Fruit fly (Drosophila melanogaster): Measurements from ENCODE around the gene CG8925.

Gene CG8925

DNA sequence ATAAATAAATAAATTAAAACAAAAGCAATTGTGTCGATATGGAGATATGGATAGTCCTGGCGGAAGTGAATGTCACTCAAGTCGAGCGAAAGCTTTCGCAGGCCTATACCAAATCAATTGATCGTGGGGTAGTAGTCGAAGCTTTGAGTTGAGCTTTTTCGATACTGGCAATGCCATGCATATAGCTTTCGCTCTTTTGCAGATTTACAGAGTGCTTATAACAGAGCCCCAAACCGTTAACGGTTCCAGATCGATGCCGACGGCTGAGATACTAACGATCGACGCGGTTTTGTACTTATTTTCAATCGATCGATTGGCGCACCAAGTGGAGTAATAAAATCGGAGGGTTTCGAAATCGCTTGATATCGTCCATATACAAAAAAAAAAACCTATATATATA lies at the start of gene CG8925:
TSS of gene CG8925 (plus strand) at position 245 of the 400 bp plus-strand sequence.
- TF ChIP-seq Myc (optimal IDR thresholded peaks at IDR 0.05), result no peak
- TF ChIP-seq psq (optimal IDR thresholded peaks at IDR 0.05), result no peak
- no peak for TF ChIP-seq insv (optimal IDR thresholded peaks at IDR 0.05)
- no peak for TF ChIP-seq Sin3A (optimal IDR thresholded peaks at IDR 0.05)
- TF ChIP-seq h (optimal IDR thresholded peaks at IDR 0.05), result no peak
- TF ChIP-seq ttk (optimal IDR thresholded peaks at IDR 0.05), result no peak

DNA sequence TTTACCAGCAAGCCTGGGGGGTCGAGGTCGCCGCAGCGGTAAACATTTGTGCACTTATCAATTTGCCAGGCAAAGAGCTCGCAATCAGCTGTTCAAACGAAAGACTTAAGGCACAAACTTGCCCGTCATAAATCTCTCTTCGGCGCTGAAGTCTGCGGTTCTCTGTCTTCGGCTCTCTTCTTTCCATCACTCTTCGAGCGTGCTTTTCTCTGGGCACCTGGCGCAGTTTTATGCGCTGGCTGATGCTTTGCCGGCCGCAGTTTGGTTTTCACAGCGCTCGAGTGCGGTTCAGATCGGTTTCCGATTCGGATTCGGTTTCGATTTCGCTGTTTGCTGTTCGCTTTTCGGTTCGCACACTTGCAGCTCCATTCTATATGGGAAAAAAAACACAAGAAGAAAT lies 43.3 kb upstream of the CG8925 start:
- no peak for TF ChIP-seq Sin3A (optimal IDR thresholded peaks at IDR 0.05)
- no peak for TF ChIP-seq ttk (optimal IDR thresholded peaks at IDR 0.05)
- no peak for TF ChIP-seq psq (optimal IDR thresholded peaks at IDR 0.05)
- no peak for TF ChIP-seq Myc (optimal IDR thresholded peaks at IDR 0.05)
- no peak for TF ChIP-seq h (optimal IDR thresholded peaks at IDR 0.05)

DNA sequence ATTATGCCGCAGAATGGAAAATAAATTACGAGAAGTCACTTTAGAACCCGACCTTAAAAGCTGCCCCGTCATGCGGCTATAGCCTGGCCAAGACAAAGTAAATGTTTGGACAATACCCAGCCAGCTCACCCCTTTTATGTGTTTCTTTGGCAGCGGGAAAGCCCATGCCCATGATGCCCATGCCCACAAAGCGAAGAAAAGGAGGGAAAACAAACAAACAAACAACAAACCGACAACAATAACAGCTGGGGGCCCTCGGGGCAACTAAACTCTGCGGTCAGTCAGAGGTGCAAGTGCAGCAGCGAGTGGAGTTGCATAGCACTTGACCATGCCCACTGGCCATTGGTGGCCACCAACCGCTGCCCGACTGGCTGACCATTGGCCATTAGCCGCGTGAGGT lies 36.2 kb upstream of the CG8925 start:
- TF ChIP-seq Sin3A (optimal IDR thresholded peaks at IDR 0.05) (no peak), insv (optimal IDR thresholded peaks at IDR 0.05) (no peak), Myc (optimal IDR thresholded peaks at IDR 0.05) (no peak), ttk (optimal IDR thresholded peaks at IDR 0.05) (no peak), psq (optimal IDR thresholded peaks at IDR 0.05) (no peak), h (optimal IDR thresholded peaks at IDR 0.05) (no peak)

DNA sequence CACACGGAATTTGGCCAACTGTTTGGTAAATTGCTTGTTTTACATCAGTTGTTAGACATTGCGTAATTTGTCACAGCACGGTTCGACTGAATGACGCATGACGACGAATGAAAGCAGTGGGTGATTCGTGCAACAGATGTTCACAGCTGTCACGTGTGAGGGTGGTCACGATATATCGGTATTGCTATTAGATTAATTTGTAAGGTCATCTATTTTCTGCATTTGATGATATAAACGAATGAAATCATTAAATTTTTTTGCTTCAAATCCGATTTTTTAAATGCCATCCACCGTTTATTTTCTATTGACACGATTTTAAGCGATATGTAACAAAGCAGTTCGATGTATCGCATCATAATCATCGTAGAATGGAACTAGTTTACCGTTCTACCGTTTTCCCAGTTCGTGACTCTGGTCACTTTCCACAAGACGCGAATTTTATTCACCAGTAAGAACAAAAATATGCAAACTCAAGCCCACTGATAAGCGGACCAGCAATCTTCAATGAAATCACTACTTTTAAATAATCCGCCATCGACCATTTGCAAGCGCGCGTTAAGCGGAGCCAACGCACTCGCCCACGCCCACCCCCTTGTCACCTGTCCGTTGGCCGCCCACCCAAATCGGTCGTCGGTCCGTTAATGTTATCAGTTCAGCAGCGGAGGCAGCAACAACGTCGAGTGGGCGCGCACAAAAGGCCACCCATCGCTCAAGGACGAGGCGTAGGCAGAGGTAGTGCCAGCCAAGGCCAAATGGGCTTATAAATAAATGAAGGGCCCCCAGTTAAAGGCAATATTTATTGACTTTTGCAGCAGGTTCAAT lies 24.9 kb upstream of the CG8925 start, which contains the start of the genes Mic26-27 and CG5916:
TSS of gene Mic26-27 (minus strand) at position 224 of the 822 bp plus-strand sequence.
TSS of gene CG5916 (plus strand) at position 398 of the 822 bp plus-strand sequence.
- no peak for TF ChIP-seq psq (optimal IDR thresholded peaks at IDR 0.05)
- no peak for TF ChIP-seq insv (optimal IDR thresholded peaks at IDR 0.05)
- no peak for TF ChIP-seq h (optimal IDR thresholded peaks at IDR 0.05)
- TF ChIP-seq Sin3A (optimal IDR thresholded peaks at IDR 0.05), result no peak
- no peak for TF ChIP-seq ttk (optimal IDR thresholded peaks at IDR 0.05)
- TF ChIP-seq Myc (optimal IDR thresholded peaks at IDR 0.05), result no peak

DNA sequence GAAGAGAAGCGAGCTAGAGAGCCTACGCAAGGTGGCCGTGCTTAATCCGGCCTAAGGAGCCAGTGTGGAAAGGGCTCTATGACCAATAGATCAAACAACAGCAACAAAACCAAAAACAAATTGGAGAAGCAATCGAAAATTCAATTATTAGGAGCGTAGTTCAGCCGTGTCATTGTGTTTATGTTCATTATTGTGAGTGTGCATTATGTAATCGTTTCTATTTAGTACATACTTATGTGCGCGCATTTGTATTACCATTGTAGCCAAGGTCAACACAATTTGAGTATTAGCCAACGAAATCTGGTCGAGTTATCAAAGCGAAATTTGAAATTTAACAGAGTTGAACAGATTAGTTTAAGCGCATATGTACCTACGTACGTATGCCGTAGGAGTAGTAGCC lies 23.1 kb upstream of the CG8925 start:
- TF ChIP-seq Myc (optimal IDR thresholded peaks at IDR 0.05) (no peak), ttk (optimal IDR thresholded peaks at IDR 0.05) (no peak), insv (optimal IDR thresholded peaks at IDR 0.05) (no peak), psq (optimal IDR thresholded peaks at IDR 0.05) (no peak), h (optimal IDR thresholded peaks at IDR 0.05) (no peak), Sin3A (optimal IDR thresholded peaks at IDR 0.05) (no peak)

DNA sequence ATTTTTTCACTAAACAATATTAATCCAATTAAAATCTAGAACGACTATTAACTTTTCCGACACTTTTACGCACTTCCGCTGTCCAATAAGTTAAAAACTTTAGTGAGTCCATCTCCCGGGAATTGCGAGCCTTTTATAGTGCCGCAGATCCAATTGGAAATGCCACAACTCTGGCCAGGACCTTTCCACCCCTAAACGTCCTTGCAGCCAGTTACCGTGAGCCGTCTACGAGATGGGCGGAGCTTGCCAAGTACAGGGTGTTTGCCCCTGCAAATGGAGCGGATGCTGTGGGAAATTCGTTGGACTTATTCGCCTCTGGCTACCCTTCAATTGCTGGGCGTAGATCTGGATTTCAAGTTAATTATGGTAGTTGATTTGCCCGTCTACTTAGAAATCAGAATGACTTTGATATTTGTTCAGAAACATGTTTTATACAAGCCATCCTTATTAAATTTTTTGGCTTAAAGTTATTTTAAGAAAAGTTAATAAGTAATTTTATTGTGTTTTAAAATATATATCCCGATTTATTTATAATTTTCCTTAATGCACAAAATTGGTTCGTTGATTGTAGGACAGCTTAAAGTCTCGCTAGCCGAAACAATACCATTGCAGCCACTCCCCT lies 20.4 kb upstream of the CG8925 start, which contains the start of gene Fer2:
TSS of gene Fer2 (minus strand) at position 74 of the 622 bp plus-strand sequence.
- TF ChIP-seq Sin3A (optimal IDR thresholded peaks at IDR 0.05), result no peak
- no peak for TF ChIP-seq h (optimal IDR thresholded peaks at IDR 0.05)
- no peak for TF ChIP-seq insv (optimal IDR thresholded peaks at IDR 0.05)
- TF ChIP-seq Myc (optimal IDR thresholded peaks at IDR 0.05), result no peak
- no peak for TF ChIP-seq psq (optimal IDR thresholded peaks at IDR 0.05)
- TF ChIP-seq ttk (optimal IDR thresholded peaks at IDR 0.05), result no peak

DNA sequence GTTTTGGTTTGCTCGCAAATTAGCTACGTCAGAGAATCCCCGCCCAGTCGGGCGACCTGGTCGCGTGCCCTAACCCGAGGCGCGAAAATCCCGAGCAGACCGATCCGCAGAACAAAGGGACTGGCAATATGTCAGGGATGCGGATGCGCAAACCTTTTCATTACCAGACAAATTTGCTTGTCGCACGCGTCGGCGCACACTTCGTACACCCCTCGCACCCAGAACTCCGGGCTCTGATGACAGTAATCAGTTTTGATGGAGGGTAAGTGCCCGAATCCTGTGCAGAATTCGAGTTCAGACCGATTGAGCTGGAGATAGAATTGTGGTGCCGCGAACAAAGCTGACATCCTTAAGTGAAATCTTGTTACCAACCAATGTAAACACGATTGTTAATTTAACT lies 19.4 kb upstream of the CG8925 start:
- no peak for TF ChIP-seq ttk (optimal IDR thresholded peaks at IDR 0.05)
- no peak for TF ChIP-seq Myc (optimal IDR thresholded peaks at IDR 0.05)
- no peak for TF ChIP-seq h (optimal IDR thresholded peaks at IDR 0.05)
- no peak for TF ChIP-seq Sin3A (optimal IDR thresholded peaks at IDR 0.05)
- TF ChIP-seq insv (optimal IDR thresholded peaks at IDR 0.05), result no peak
- no peak for TF ChIP-seq psq (optimal IDR thresholded peaks at IDR 0.05)

DNA sequence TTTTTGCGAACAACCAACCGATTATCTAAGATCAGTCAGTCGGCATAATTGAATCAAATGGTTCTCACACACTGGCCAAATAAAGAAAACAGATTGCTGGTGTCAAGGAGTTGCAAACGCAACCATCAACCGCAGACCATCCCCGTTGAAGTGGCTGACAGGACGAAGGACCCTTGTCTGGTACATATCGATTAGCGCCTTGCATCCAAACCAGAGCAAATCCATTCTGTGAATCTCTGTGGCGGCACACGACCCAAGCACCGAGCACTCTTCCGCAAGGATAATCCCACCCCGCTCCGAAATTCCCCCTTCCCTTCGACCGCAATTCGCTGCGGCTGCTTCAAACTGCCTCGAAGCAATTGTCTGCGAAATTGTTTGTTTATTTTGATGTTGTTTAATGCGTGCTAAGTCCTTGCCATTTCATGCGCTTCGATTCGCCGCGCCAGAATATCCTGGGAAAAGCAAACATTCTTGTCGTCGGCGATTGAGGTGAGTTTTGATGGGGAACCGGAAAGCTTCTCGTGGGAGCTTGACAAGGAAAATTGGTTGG lies 18.4 kb upstream of the CG8925 start:
- TF ChIP-seq Sin3A (optimal IDR thresholded peaks at IDR 0.05) (no peak), Myc (optimal IDR thresholded peaks at IDR 0.05) (no peak), psq (optimal IDR thresholded peaks at IDR 0.05) (no peak), insv (optimal IDR thresholded peaks at IDR 0.05) (no peak), h (optimal IDR thresholded peaks at IDR 0.05) (no peak), ttk (optimal IDR thresholded peaks at IDR 0.05) (no peak)

DNA sequence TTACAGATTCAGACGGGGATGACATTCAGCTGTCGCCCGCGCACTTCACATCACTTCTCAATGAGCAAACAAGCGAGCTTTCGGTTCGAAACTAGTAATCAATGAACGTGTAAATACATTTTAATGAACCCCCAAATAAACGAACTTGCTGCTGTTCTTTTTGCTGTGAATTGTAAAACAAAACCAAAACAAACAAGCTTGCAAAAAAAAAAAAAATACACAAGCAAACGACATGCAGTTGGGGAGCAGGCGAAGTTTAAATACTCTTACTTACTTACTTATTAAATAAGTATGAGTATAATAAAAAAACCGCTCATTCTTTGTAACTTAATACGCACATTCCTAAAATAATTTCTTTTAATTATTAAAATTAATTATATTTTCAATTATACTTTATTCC lies 17.5 kb upstream of the CG8925 start:
- TF ChIP-seq Sin3A (optimal IDR thresholded peaks at IDR 0.05) (no peak), Myc (optimal IDR thresholded peaks at IDR 0.05) (no peak), psq (optimal IDR thresholded peaks at IDR 0.05) (no peak), ttk (optimal IDR thresholded peaks at IDR 0.05) (no peak), h (optimal IDR thresholded peaks at IDR 0.05) (no peak), insv (optimal IDR thresholded peaks at IDR 0.05) (no peak)

DNA sequence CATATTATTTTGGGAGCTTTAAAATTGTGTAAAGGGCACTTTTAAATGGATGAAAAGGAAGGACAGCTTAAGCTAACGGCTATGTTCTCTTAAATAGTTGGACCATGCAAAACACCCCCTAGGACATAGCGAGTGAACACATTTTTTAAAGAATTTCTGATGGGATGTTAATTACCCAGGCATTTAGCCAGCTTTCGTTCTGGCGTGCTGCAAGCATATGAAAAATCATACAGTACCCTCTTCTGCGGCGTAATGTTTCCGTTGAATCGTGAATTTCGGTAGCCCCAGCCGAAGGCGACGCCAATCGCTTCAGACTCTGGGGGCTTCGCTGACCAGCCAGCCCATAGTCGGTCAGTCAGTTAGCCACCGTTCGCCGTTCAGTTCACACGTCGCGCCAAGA lies 17.1 kb upstream of the CG8925 start, which contains the start of gene CG6006:
TSS of gene CG6006 (plus strand) at position 301 of the 400 bp plus-strand sequence.
- TF ChIP-seq Sin3A (optimal IDR thresholded peaks at IDR 0.05) (no peak), insv (optimal IDR thresholded peaks at IDR 0.05) (no peak), h (optimal IDR thresholded peaks at IDR 0.05) (no peak), ttk (optimal IDR thresholded peaks at IDR 0.05) (no peak), Myc (optimal IDR thresholded peaks at IDR 0.05) (no peak), psq (optimal IDR thresholded peaks at IDR 0.05) (no peak)

DNA sequence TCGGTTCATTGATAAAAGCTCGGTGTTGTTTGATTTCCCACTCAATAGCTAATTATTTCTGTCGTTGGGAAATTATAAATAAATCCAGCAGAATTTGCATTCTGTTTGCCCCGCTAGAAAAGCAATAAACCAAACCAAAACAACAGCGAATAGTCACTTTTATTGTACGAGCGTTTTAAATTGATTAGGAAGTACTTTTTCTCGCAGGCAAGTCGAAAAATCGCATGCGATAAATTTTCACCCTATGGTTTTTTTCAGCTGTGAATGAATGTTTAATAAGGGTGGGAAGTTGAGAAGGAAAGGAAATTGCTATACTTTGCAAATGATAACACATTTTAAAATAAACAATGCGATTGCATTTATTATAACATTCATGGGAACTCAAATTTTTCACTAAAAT lies 15.8 kb upstream of the CG8925 start:
- no peak for TF ChIP-seq ttk (optimal IDR thresholded peaks at IDR 0.05)

DNA sequence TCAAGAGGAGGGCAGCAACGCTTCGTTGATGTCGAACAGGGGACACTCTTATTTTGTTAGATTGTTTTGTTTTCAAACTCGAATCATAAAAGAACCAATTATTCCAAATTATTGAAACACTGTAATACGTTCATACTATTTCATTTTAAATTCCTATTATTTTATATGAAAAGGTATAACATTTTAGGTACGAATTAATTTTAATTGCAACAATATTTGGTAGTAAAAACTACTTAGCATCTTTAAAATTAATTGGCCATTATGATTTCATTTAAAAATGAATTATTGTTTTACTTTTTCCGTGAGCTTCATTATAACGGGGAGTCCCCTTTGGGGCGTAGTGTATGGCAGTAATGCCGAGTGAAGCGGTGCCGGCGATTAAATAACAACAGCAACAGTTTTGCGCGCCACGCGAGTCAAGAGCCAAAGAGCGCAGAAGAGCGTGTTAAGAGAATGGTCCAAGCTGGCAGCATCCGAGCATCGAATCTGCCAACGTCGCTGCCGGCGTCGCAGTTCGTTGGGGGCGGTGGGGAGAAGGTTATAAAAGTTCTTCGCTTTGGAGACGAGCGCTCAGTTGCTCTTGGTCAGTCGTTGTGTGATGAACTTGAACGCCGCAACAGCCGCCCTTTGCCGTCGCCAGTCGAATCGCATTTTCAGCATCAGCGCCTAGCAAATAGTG lies 14.1 kb upstream of the CG8925 start:
- TF ChIP-seq insv (optimal IDR thresholded peaks at IDR 0.05) (no peak), psq (optimal IDR thresholded peaks at IDR 0.05) (no peak)

All from Kc167 (cell line).